Fruit fly (Drosophila melanogaster) whole organism, embryonic: ENCODE measurements around the gene spas.

Experiments used
- Abd-B ChIP-seq: fragments of 200-800 bp; sonication (Bioruptor generic); optimal IDR thresholded peaks from 2 replicates; lab custom pipeline; 2018; ENCODE audit warnings: missing biosample characterization, mild to moderate bottlenecking, missing genetic modification characterization, moderate library complexity
- BtbVII ChIP-seq: fragments of 200-800 bp; sonication (Bioruptor generic); optimal IDR thresholded peaks from 3 replicates; lab custom pipeline; 2017; ENCODE audit warnings: missing biosample characterization, mild to moderate bottlenecking, missing genetic modification characterization
- CG1024 ChIP-seq: fragments of 200-800 bp; sonication (Bioruptor generic); IDR thresholded peaks from 2 replicates; pipeline ENCODE4 v1.3.6; 2022; ENCODE audit warnings: missing biosample characterization, missing genetic modification characterization
- CG10654 ChIP-seq: fragments of 200-800 bp; sonication (Bioruptor generic); optimal IDR thresholded peaks from 2 replicates; lab custom pipeline; 2016; ENCODE audit warnings: missing biosample characterization, missing genetic modification characterization
- CG10979 ChIP-seq: fragments of 200-800 bp; sonication (Bioruptor generic); optimal IDR thresholded peaks from 2 replicates; lab custom pipeline; 2018; ENCODE audit warnings: missing biosample characterization, mild to moderate bottlenecking, missing genetic modification characterization, moderate library complexity
- CG17186 ChIP-seq: fragments of 200-800 bp; sonication (Bioruptor generic); optimal IDR thresholded peaks from 3 replicates; lab custom pipeline; 2017; ENCODE audit warnings: missing biosample characterization, missing genetic modification reagents, missing genetic modification characterization
- CG17359 ChIP-seq: fragments of 200-800 bp; sonication (Bioruptor generic); optimal IDR thresholded peaks from 3 replicates; lab custom pipeline; 2018; ENCODE audit warnings: missing biosample characterization, mild to moderate bottlenecking, missing genetic modification characterization, moderate library complexity
- CG17912 ChIP-seq: fragments of 200-800 bp; sonication (Bioruptor generic); optimal IDR thresholded peaks from 2 replicates; lab custom pipeline; 2018; ENCODE audit warnings: missing biosample characterization, mild to moderate bottlenecking, missing genetic modification characterization
- CG18599 ChIP-seq: fragments of 200-800 bp; sonication (Bioruptor generic); optimal IDR thresholded peaks from 3 replicates; lab custom pipeline; 2017; ENCODE audit warnings: missing biosample characterization, missing genetic modification characterization, mild to moderate bottlenecking, moderate library complexity, missing genetic modification reagents
- CG2120 ChIP-seq: fragments of 200-800 bp; sonication (Bioruptor generic); optimal IDR thresholded peaks from 3 replicates; lab custom pipeline; 2016; ENCODE audit warnings: missing biosample characterization, missing genetic modification characterization
- CG30403 ChIP-seq: fragments of 200-800 bp; sonication (Bioruptor generic); optimal IDR thresholded peaks from 3 replicates; lab custom pipeline; 2016; ENCODE audit warnings: missing biosample characterization, missing genetic modification characterization
- CG30431 ChIP-seq: fragments of 200-800 bp; sonication (Bioruptor generic); optimal IDR thresholded peaks from 2 replicates; lab custom pipeline; 2017; ENCODE audit warnings: missing biosample characterization, missing genetic modification characterization
- CG3407 ChIP-seq: fragments of 200-800 bp; sonication (Bioruptor generic); optimal IDR thresholded peaks from 2 replicates; lab custom pipeline; 2018; ENCODE audit warnings: missing biosample characterization, mild to moderate bottlenecking, missing genetic modification characterization
- CG3847 ChIP-seq: fragments of 200-800 bp; sonication (Bioruptor generic); IDR thresholded peaks from 2 replicates; pipeline ENCODE4 v1.3.6; 2022; ENCODE audit warnings: missing biosample characterization, missing genetic modification characterization
- CG4617 ChIP-seq: fragments of 200-800 bp; sonication (Bioruptor generic); optimal IDR thresholded peaks from 3 replicates; lab custom pipeline; 2016; ENCODE audit warnings: missing biosample characterization, missing genetic modification characterization, borderline replicate concordance
- CG5953 ChIP-seq: fragments of 200-800 bp; sonication (Bioruptor generic); IDR thresholded peaks from 2 replicates; pipeline ENCODE4 v1.3.6; 2022; ENCODE audit warnings: missing biosample characterization, missing genetic modification characterization
- CG6175 ChIP-seq: fragments of 200-800 bp; sonication (Bioruptor generic); IDR thresholded peaks from 3 replicates; pipeline ENCODE4 v1.3.6; 2022; ENCODE audit warnings: missing biosample characterization, missing genetic modification characterization
- CG7963 ChIP-seq: fragments of 200-800 bp; sonication (Bioruptor generic); IDR thresholded peaks from 3 replicates; pipeline ENCODE4 v1.3.6; 2022; ENCODE audit warnings: missing biosample characterization, missing genetic modification characterization; ENCODE audit not compliant: partially characterized antibody
- CG8089 ChIP-seq: fragments of 200-800 bp; sonication (Bioruptor generic); optimal IDR thresholded peaks from 3 replicates; lab custom pipeline; 2016; ENCODE audit warnings: missing biosample characterization, missing genetic modification characterization
- CG8388 ChIP-seq: fragments of 200-800 bp; sonication (Bioruptor generic); optimal IDR thresholded peaks from 2 replicates; lab custom pipeline; 2019; ENCODE audit warnings: missing biosample characterization, mild to moderate bottlenecking, missing genetic modification characterization, moderate library complexity
- CG9727 ChIP-seq: fragments of 200-800 bp; sonication (Bioruptor generic); optimal IDR thresholded peaks from 3 replicates; lab custom pipeline; 2017; ENCODE audit warnings: missing biosample characterization, mild to moderate bottlenecking, missing genetic modification characterization
- Chrac-16 ChIP-seq: fragments of 200-800 bp; sonication (Bioruptor generic); optimal IDR thresholded peaks from 3 replicates; lab custom pipeline; 2016; ENCODE audit warnings: missing biosample characterization, missing genetic modification characterization
- Ets65A ChIP-seq: fragments of 200-800 bp; sonication (Bioruptor generic); peaks from one replicate; lab custom pipeline; 2016; ENCODE audit warnings: missing biosample characterization, missing genetic modification characterization
- Fer3 ChIP-seq: fragments of 200-800 bp; sonication (Bioruptor generic); optimal IDR thresholded peaks from 2 replicates; lab custom pipeline; 2018; ENCODE audit warnings: missing biosample characterization, mild to moderate bottlenecking, missing genetic modification characterization, moderate library complexity
- Gsc ChIP-seq: fragments of 200-800 bp; sonication (Bioruptor generic); IDR thresholded peaks from 2 replicates; pipeline ENCODE4 v1.3.6; 2022; ENCODE audit warnings: missing biosample characterization, missing genetic modification characterization
- NC2α ChIP-seq: fragments of 200-800 bp; sonication (Bioruptor generic); optimal IDR thresholded peaks from 2 replicates; lab custom pipeline; 2016; ENCODE audit warnings: missing biosample characterization, missing genetic modification characterization
- Neu2 ChIP-seq: fragments of 200-800 bp; sonication (Bioruptor generic); optimal IDR thresholded peaks from 3 replicates; lab custom pipeline; 2016; ENCODE audit warnings: missing biosample characterization, missing genetic modification characterization, borderline replicate concordance
- Nf-YB ChIP-seq: fragments of 200-800 bp; sonication (Bioruptor generic); optimal IDR thresholded peaks from 3 replicates; lab custom pipeline; 2019; ENCODE audit warnings: missing biosample characterization, mild to moderate bottlenecking, missing genetic modification characterization, moderate library complexity
- Nf-YC ChIP-seq: fragments of 200-800 bp; optimal IDR thresholded peaks from 3 replicates; lab custom pipeline; 2019; ENCODE audit warnings: missing biosample characterization, mild to moderate bottlenecking, missing genetic modification characterization, moderate library complexity
- Ravus ChIP-seq: fragments of 200-800 bp; sonication (Bioruptor generic); IDR thresholded peaks from 2 replicates; pipeline ENCODE4 v1.3.6; 2022; ENCODE audit warnings: missing biosample characterization, missing genetic modification characterization
- Sry-β ChIP-seq: fragments of 200-800 bp; sonication (Bioruptor generic); optimal IDR thresholded peaks from 2 replicates; lab custom pipeline; 2018; ENCODE audit warnings: missing biosample characterization, mild to moderate bottlenecking, missing genetic modification characterization, moderate library complexity
- Taf1 ChIP-seq: fragments of 200-800 bp; sonication (Bioruptor generic); IDR thresholded peaks from 2 replicates; pipeline ENCODE4 v1.3.6; 2022; ENCODE audit warnings: missing biosample characterization, missing genetic modification characterization
- Xrp1 ChIP-seq: fragments of 200-800 bp; sonication (Bioruptor generic); IDR thresholded peaks from 2 replicates; pipeline ENCODE4 v1.3.6; 2022; ENCODE audit warnings: missing biosample characterization, missing genetic modification characterization
- abd-A ChIP-seq: fragments of 200-800 bp; sonication (Bioruptor generic); optimal IDR thresholded peaks from 3 replicates; lab custom pipeline; 2019; ENCODE audit warnings: missing biosample characterization, mild to moderate bottlenecking, missing genetic modification characterization, moderate library complexity
- ap ChIP-seq: fragments of 200-800 bp; sonication (Bioruptor generic); IDR thresholded peaks from 2 replicates; pipeline ENCODE4 v1.3.6; 2022; ENCODE audit warnings: missing biosample characterization, missing genetic modification characterization
- ash1 ChIP-seq: fragments of 200-800 bp; sonication (Bioruptor generic); optimal IDR thresholded peaks from 2 replicates; lab custom pipeline; 2018; ENCODE audit warnings: missing biosample characterization, mild to moderate bottlenecking, missing genetic modification characterization
- crp ChIP-seq, 2 experiments: fragments of 200-800 bp; sonication (Bioruptor generic); optimal IDR thresholded peaks; 2 replicates in 1 of 2; 3 replicates in 1 of 2; lab custom pipeline; 2017; ENCODE audit warnings: missing biosample characterization in 2 of 2, missing genetic modification characterization in 2 of 2, mild to moderate bottlenecking in 1 of 2, moderate library complexity in 1 of 2
- dan ChIP-seq: fragments of 200-800 bp; sonication (Bioruptor generic); IDR thresholded peaks from 2 replicates; pipeline ENCODE4 v1.3.6; 2022; ENCODE audit warnings: missing biosample characterization, missing genetic modification characterization
- dm ChIP-seq: fragments of 200-800 bp; sonication (Bioruptor generic); optimal IDR thresholded peaks from 3 replicates; lab custom pipeline; 2016; ENCODE audit warnings: missing biosample characterization, missing genetic modification characterization
- gce ChIP-seq: fragments of 200-800 bp; sonication (Bioruptor generic); IDR thresholded peaks from 3 replicates; pipeline ENCODE4 v1.3.6; 2022; ENCODE audit warnings: missing biosample characterization, missing genetic modification characterization
- h ChIP-seq: fragments of >200 bp; optimal IDR thresholded peaks from 2 replicates; lab custom pipeline; 2017
- jumu ChIP-seq: fragments of 200-800 bp; sonication (Bioruptor generic); optimal IDR thresholded peaks from 3 replicates; lab custom pipeline; 2016; ENCODE audit warnings: missing biosample characterization, missing genetic modification characterization
- lilli ChIP-seq: fragments of 200-800 bp; sonication (Bioruptor generic); optimal IDR thresholded peaks from 3 replicates; lab custom pipeline; 2016; ENCODE audit warnings: missing biosample characterization, missing genetic modification characterization
- mirr ChIP-seq: fragments of 200-800 bp; sonication (Bioruptor generic); optimal IDR thresholded peaks from 3 replicates; lab custom pipeline; 2018; ENCODE audit warnings: missing biosample characterization, mild to moderate bottlenecking, missing genetic modification characterization
- oc ChIP-seq: fragments of 200-800 bp; sonication (Bioruptor generic); optimal IDR thresholded peaks from 2 replicates; lab custom pipeline; 2018; ENCODE audit warnings: missing biosample characterization, mild to moderate bottlenecking, missing genetic modification characterization, moderate library complexity
- otp ChIP-seq: fragments of 200-800 bp; sonication (Bioruptor generic); IDR thresholded peaks from 3 replicates; pipeline ENCODE4, ENCODE4 v1.3.6; 2022; ENCODE audit warnings: missing biosample characterization, missing genetic modification characterization
- sqz ChIP-seq: fragments of 200-800 bp; sonication (Bioruptor generic); optimal IDR thresholded peaks from 3 replicates; lab custom pipeline; 2018; ENCODE audit warnings: missing biosample characterization, mild to moderate bottlenecking, missing genetic modification characterization
- stwl ChIP-seq: fragments of 200-800 bp; sonication (Bioruptor generic); optimal IDR thresholded peaks from 3 replicates; lab custom pipeline; 2018; ENCODE audit warnings: missing biosample characterization, mild to moderate bottlenecking, missing genetic modification characterization, moderate library complexity
- toy ChIP-seq: fragments of 200-800 bp; sonication (Bioruptor generic); IDR thresholded peaks from 2 replicates; pipeline ENCODE4 v1.3.6; 2022; ENCODE audit warnings: missing biosample characterization, missing genetic modification characterization
- zen2 ChIP-seq: fragments of 200-800 bp; sonication (Bioruptor generic); IDR thresholded peaks from 3 replicates; pipeline ENCODE4 v1.3.6; 2022; ENCODE audit warnings: missing biosample characterization, missing genetic modification characterization; ENCODE audit not compliant: partially characterized antibody

spas gene

dm6 chr3R:24050690-24051440, 12.8 kb downstream of the spas start, which contains the start of the genes Atg6 and Pisd (continued):
- no peak for TF ChIP-seq CG9727 (GFP tag; lab: Kevin White, UChicago)
- TF ChIP-seq CG7963: no peak
- no peak for TF ChIP-seq gce (GFP tag; lab: Robert Waterston, UW)
- peak; percentile 10 for TF ChIP-seq dm (GFP tag; lab: Kevin White, UChicago)
- TF ChIP-seq CG6175 (GFP tag; lab: Robert Waterston, UW): no peak
- TF ChIP-seq CG1024 (GFP tag; lab: Robert Waterston, UW): no peak
- TF ChIP-seq sqz (GFP tag; lab: Kevin White, UChicago): no peak
- TF ChIP-seq Ravus (GFP tag; lab: Robert Waterston, UW): no peak
- TF ChIP-seq CG8388 (GFP tag; lab: Kevin White, UChicago): peak; percentile 23
- TF ChIP-seq ap (GFP tag; lab: Robert Waterston, UW): no peak
- peak; percentile 38 for TF ChIP-seq CG2120
- peak; percentile 52; the same call in 1 of the 3 replicates for TF ChIP-seq otp (GFP tag; lab: Robert Waterston, UW)
- peak; percentile 46 to 94 for TF ChIP-seq crp (GFP tag; optimal IDR thresholded peaks at IDR 0.05; lab: Kevin White, UChicago)
- no peak for TF ChIP-seq dan (GFP tag; lab: Robert Waterston, UW)
- no peak for TF ChIP-seq CG3407 (GFP tag; lab: Kevin White, UChicago)
- TF ChIP-seq Neu2 (GFP tag; lab: Kevin White, UChicago): peak; percentile 54
- TF ChIP-seq jumu: no peak
- peak; percentile 61 for TF ChIP-seq CG3847 (GFP tag; lab: Robert Waterston, UW)
- no peak for TF ChIP-seq Gsc (GFP tag; lab: Robert Waterston, UW)
- TF ChIP-seq CG18599 (GFP tag; lab: Kevin White, UChicago): peak; percentile 62
- no peak for TF ChIP-seq zen2 (GFP tag; lab: Robert Waterston, UW)
- TF ChIP-seq CG10979 (tag; lab: Kevin White, UChicago): peak; percentile 21
- peak; percentile 47 for TF ChIP-seq Nf-YC (tag; lab: Kevin White, UChicago)
- peak; percentile 36 for TF ChIP-seq Abd-B (GFP tag; lab: Kevin White, UChicago)
- TF ChIP-seq Nf-YB (GFP tag; lab: Kevin White, UChicago): peak; percentile 13
- TF ChIP-seq Fer3 (tag; lab: Kevin White, UChicago): no peak
- peak; percentile 75 for TF ChIP-seq CG4617
- no peak for TF ChIP-seq Ets65A
- peak; percentile 77 for TF ChIP-seq oc
- TF ChIP-seq Taf1 (GFP tag; lab: Robert Waterston, UW): no peak
- TF ChIP-seq Sry-β (GFP tag; lab: Kevin White, UChicago): peak; percentile 88
- no peak for TF ChIP-seq CG17359 (tag; lab: Kevin White, UChicago)
- no peak for TF ChIP-seq CG17912
- TF ChIP-seq ash1: no peak
- TF ChIP-seq toy (GFP tag; lab: Robert Waterston, UW): no peak
- TF ChIP-seq Xrp1 (GFP tag; lab: Robert Waterston, UW): peak; percentile 46; the same call in 1 of the 2 replicates
- peak; percentile 53 for TF ChIP-seq stwl (tag; lab: Kevin White, UChicago)
- TF ChIP-seq CG30431 (GFP tag; lab: Kevin White, UChicago): no peak
- peak; percentile 57 for TF ChIP-seq CG17186 (GFP tag; lab: Kevin White, UChicago)
- no peak for TF ChIP-seq NC2α (GFP tag; lab: Kevin White, UChicago)
- peak; percentile 69 for TF ChIP-seq mirr (GFP tag; lab: Kevin White, UChicago)
- TF ChIP-seq lilli (GFP tag; lab: Kevin White, UChicago): peak; percentile 34
- no peak for TF ChIP-seq CG10654 (GFP tag; lab: Kevin White, UChicago)
- TF ChIP-seq CG8089 (GFP tag; lab: Kevin White, UChicago): no peak
- TF ChIP-seq Chrac-16: peak; percentile 21
- TF ChIP-seq CG5953 (GFP tag; lab: Robert Waterston, UW): peak; percentile 26; the same call in 1 of the 2 replicates
- no peak for TF ChIP-seq h
- peak; percentile 26 for TF ChIP-seq BtbVII (GFP tag; lab: Kevin White, UChicago)
- TF ChIP-seq CG30403: peak; percentile 30
- peak; percentile 99 for TF ChIP-seq abd-A (tag; lab: Kevin White, UChicago)
